Worm (Caenorhabditis elegans) whole organism, late embryonic: ENCODE measurements around the gene far-8.

ENCODE experiments used
- F13H6.1 ChIP-seq: sonication (generic microtip); optimal IDR thresholded peaks from 2 replicates; lab custom pipeline; 2016; ENCODE audit warnings: missing genetic modification characterization, missing compliant biosample characterization
- K09A11.1 ChIP-seq: sonication (generic microtip); optimal IDR thresholded peaks from 2 replicates; lab custom pipeline; 2017; ENCODE audit warnings: antibody characterized with exemption, mild to moderate bottlenecking, missing genetic modification characterization, missing compliant biosample characterization; ENCODE audit not compliant: insufficient read depth
- ama-1 ChIP-seq: fragments of 150-350 bp; optimal IDR thresholded peaks from 2 replicates; lab custom pipeline; 2014
- dmd-4 ChIP-seq: sonication (generic microtip); optimal IDR thresholded peaks from 2 replicates; lab custom pipeline; 2016; ENCODE audit warnings: borderline replicate concordance, missing genetic modification characterization, missing compliant biosample characterization
- ets-4 ChIP-seq: sonication (generic microtip); optimal IDR thresholded peaks from 2 replicates; lab custom pipeline; 2016; ENCODE audit warnings: missing genetic modification characterization, missing compliant biosample characterization
- hlh-30 ChIP-seq: sonication (generic microtip); optimal IDR thresholded peaks from 2 replicates; lab custom pipeline; 2017; ENCODE audit warnings: antibody characterized with exemption, missing genetic modification characterization, missing compliant biosample characterization; ENCODE audit not compliant: insufficient read depth
- nhr-11 ChIP-seq: fragments of 150-350 bp; optimal IDR thresholded peaks from 2 replicates; lab custom pipeline; 2014; ENCODE audit warnings: missing biosample characterization, missing genetic modification characterization
- odd-2 ChIP-seq: sonication (generic microtip); optimal IDR thresholded peaks from 2 replicates; lab custom pipeline; 2017; ENCODE audit warnings: antibody characterized with exemption, mild to moderate bottlenecking, missing genetic modification characterization, missing compliant biosample characterization
- pat-9 ChIP-seq: fragments of 200-800 bp; sonication (Bioruptor generic); optimal IDR thresholded peaks from 2 replicates; lab custom pipeline; 2018; ENCODE audit warnings: mild to moderate bottlenecking, missing genetic modification characterization, moderate library complexity, missing compliant biosample characterization
- pqm-1 ChIP-seq: sonication (generic microtip); optimal IDR thresholded peaks from 2 replicates; lab custom pipeline; 2016; ENCODE audit warnings: missing genetic modification characterization, missing compliant biosample characterization
- rnt-1 ChIP-seq: sonication (generic microtip); optimal IDR thresholded peaks from 2 replicates; lab custom pipeline; 2016; ENCODE audit warnings: missing genetic modification characterization, missing compliant biosample characterization

ce11 chrIII:853859-854359 is 11.2 kb downstream of the far-8 start, which contains the start of the genes rnp-5 and tag-51:
- TF ChIP-seq K09A11.1 (tag; lab: Kevin White, UChicago), result no peak
- no peak for TF ChIP-seq dmd-4
- no peak for TF ChIP-seq rnt-1 (tag; lab: Kevin White, UChicago)
- no peak for TF ChIP-seq pqm-1 (tag; lab: Kevin White, UChicago)
- TF ChIP-seq F13H6.1 (tag; lab: Kevin White, UChicago), result no peak
- no peak for TF ChIP-seq ama-1
- no peak for TF ChIP-seq odd-2
- TF ChIP-seq ets-4, result no peak
- TF ChIP-seq pat-9 (tag; lab: Kevin White, UChicago), result no peak
- no peak for TF ChIP-seq hlh-30 (tag; lab: Kevin White, UChicago)
- TF ChIP-seq nhr-11 (tag; lab: Kevin White, UChicago), result no peak
